Fruit fly (Drosophila melanogaster): Measurements from ENCODE around the gene CG12746.
A peak's percentile ranks its signal among the peaks of the same experiment; 100 is the strongest.

Gene CG12746

dm6 chr3R:5601044-5601523 lies 36.4 kb downstream of the CG12746 start, which contains the start of the genes kra and SecS (continued):
- TF ChIP-seq Abd-B (GFP tag; optimal IDR thresholded peaks at IDR 0.05), result no peak
- TF ChIP-seq Mrtf (GFP tag; IDR thresholded peaks at IDR 0.05), result no peak
- peak; percentile 53 for TF ChIP-seq bigmax (GFP tag; optimal IDR thresholded peaks at IDR 0.05)
- TF ChIP-seq fd102C (GFP tag; optimal IDR thresholded peaks at IDR 0.05), result no peak
- TF ChIP-seq CG8765 (GFP tag; IDR thresholded peaks at IDR 0.05), result no peak
- TF ChIP-seq Lim3 (GFP tag; IDR thresholded peaks at IDR 0.05), result no peak
- no peak for TF ChIP-seq CG10274 (GFP tag; optimal IDR thresholded peaks at IDR 0.05)
- no peak for TF ChIP-seq ham (GFP tag; IDR thresholded peaks at IDR 0.05)
- peak; percentile 48 for TF ChIP-seq jumu (GFP tag; optimal IDR thresholded peaks at IDR 0.05)
- peak; percentile 67 to 68 for TF ChIP-seq dpn (GFP tag; optimal IDR thresholded peaks at IDR 0.05)
- no peak for TF ChIP-seq gsb-n (tag; optimal IDR thresholded peaks at IDR 0.05)
- no peak for TF ChIP-seq Adf1 (GFP tag; IDR thresholded peaks at IDR 0.05)
- peak; percentile 49 for TF ChIP-seq shn (GFP tag; optimal IDR thresholded peaks at IDR 0.05)
- TF ChIP-seq Hr51 (GFP tag; optimal IDR thresholded peaks at IDR 0.05), result peak; percentile 72 to 77
- peak; percentile 63 for TF ChIP-seq bcd (GFP tag; optimal IDR thresholded peaks at IDR 0.05)
- TF ChIP-seq kni (GFP tag; optimal IDR thresholded peaks at IDR 0.05), result no peak
- TF ChIP-seq CG17568 (GFP tag; optimal IDR thresholded peaks at IDR 0.05), result no peak
- TF ChIP-seq Drgx (GFP tag; IDR thresholded peaks at IDR 0.05), result no peak
- no peak for TF ChIP-seq CG3163 (GFP tag; optimal IDR thresholded peaks at IDR 0.05)
- peak; percentile 11 for TF ChIP-seq CG5180 (GFP tag; optimal IDR thresholded peaks at IDR 0.05)
- TF ChIP-seq CG3995 (GFP tag; optimal IDR thresholded peaks at IDR 0.05), result peak; percentile 43
- peak; percentile 60 for TF ChIP-seq CG30020 (tag; optimal IDR thresholded peaks at IDR 0.05)
- peak; percentile 66 for TF ChIP-seq az2 (GFP tag; optimal IDR thresholded peaks at IDR 0.05)
- no peak for TF ChIP-seq h (optimal IDR thresholded peaks at IDR 0.05)
- TF ChIP-seq CG16813 (GFP tag; IDR thresholded peaks at IDR 0.05; ENCODE audit: partially characterized antibody), result no peak
- peak; percentile 73 for TF ChIP-seq lilli (GFP tag; optimal IDR thresholded peaks at IDR 0.05)
- peak; percentile 54 for TF ChIP-seq CG10209 (GFP tag; optimal IDR thresholded peaks at IDR 0.05)
- TF ChIP-seq nerfin-2 (GFP tag; IDR thresholded peaks at IDR 0.05; ENCODE audit: partially characterized antibody), result no peak
- peak; percentile 62 for TF ChIP-seq CG7556 (GFP tag; optimal IDR thresholded peaks at IDR 0.05)
- TF ChIP-seq ATbp (GFP tag; optimal IDR thresholded peaks at IDR 0.05), result peak; percentile 2
- peak; percentile 57 for TF ChIP-seq Nf-YC (tag; optimal IDR thresholded peaks at IDR 0.05)
- no peak for TF ChIP-seq vvl (GFP tag; IDR thresholded peaks at IDR 0.05)
- TF ChIP-seq gem (tag; optimal IDR thresholded peaks at IDR 0.05), result peak; percentile 75
- TF ChIP-seq CG17186 (GFP tag; optimal IDR thresholded peaks at IDR 0.05), result peak; percentile 86
- no peak for TF ChIP-seq luna (GFP tag; optimal IDR thresholded peaks at IDR 0.05)
- TF ChIP-seq CG4424 (GFP tag; optimal IDR thresholded peaks at IDR 0.05), result peak; percentile 71
- no peak for TF ChIP-seq repo (GFP tag; optimal IDR thresholded peaks at IDR 0.05)
- TF ChIP-seq yki (optimal IDR thresholded peaks at IDR 0.05), result no peak
- TF ChIP-seq eve (GFP tag; optimal IDR thresholded peaks at IDR 0.05), result no peak
- peak; percentile 49 for TF ChIP-seq CG5245 (GFP tag; optimal IDR thresholded peaks at IDR 0.05)
- TF ChIP-seq wdn (GFP tag; IDR thresholded peaks at IDR 0.05), result no peak
- TF ChIP-seq CG8924 (tag; optimal IDR thresholded peaks at IDR 0.05), result peak; percentile 48
- TF ChIP-seq Fer3 (tag; optimal IDR thresholded peaks at IDR 0.05), result peak; percentile 57
- TF ChIP-seq E2f1 (GFP tag; IDR thresholded peaks at IDR 0.05), result no peak
- TF ChIP-seq scrt (GFP tag; optimal IDR thresholded peaks at IDR 0.05), result peak; percentile 46
- peak; percentile 56 for TF ChIP-seq CrebB (tag; optimal IDR thresholded peaks at IDR 0.05)
- TF ChIP-seq CG1603 (tag; optimal IDR thresholded peaks at IDR 0.05), result peak; percentile 86
- no peak for TF ChIP-seq D (optimal IDR thresholded peaks at IDR 0.05)
- TF ChIP-seq D (GFP tag; optimal IDR thresholded peaks at IDR 0.05), result no peak
- TF ChIP-seq YL-1 (GFP tag; optimal IDR thresholded peaks at IDR 0.05), result peak; percentile 77
- no peak for TF ChIP-seq Nf-YA (GFP tag; IDR thresholded peaks at IDR 0.05)
- TF ChIP-seq lbe (GFP tag; optimal IDR thresholded peaks at IDR 0.05), result peak; percentile 47

Measured in whole organism, embryonic.